Fruit fly (Drosophila melanogaster): Measurements from ENCODE around the gene Der-1.

Der-1 gene

dm6 chr2L:1986343-1987280 lies 12.9 kb downstream of the Der-1 start (continued):
- TF ChIP-seq CG31224 (GFP tag; IDR thresholded peaks at IDR 0.05) (no peak), CoRest (tag; optimal IDR thresholded peaks at IDR 0.05) (peak; percentile 62), CG31441 (GFP tag; IDR thresholded peaks at IDR 0.05) (0 out of 2 replicates have a peak, but pooled peaks have one; percentile 44), HmgZ (tag; optimal IDR thresholded peaks at IDR 0.05) (peak; percentile 37), CG4707 (GFP tag; optimal IDR thresholded peaks at IDR 0.05) (no peak), Dfd (GFP tag; optimal IDR thresholded peaks at IDR 0.05) (no peak), schlank (tag; optimal IDR thresholded peaks at IDR 0.05) (no peak), knrl (GFP tag; IDR thresholded peaks at IDR 0.05; ENCODE audit: partially characterized antibody) (no peak), eyg (GFP tag; optimal IDR thresholded peaks at IDR 0.05) (no peak), twi (tag; optimal IDR thresholded peaks at IDR 0.05) (no peak), Stat92E (GFP tag; optimal IDR thresholded peaks at IDR 0.05) (no peak), ems (GFP tag; optimal IDR thresholded peaks at IDR 0.05) (peak; percentile 41), gem (tag; optimal IDR thresholded peaks at IDR 0.05) (peak; percentile 59), CG13123 (GFP tag; optimal IDR thresholded peaks at IDR 0.05) (peak; percentile 2), CG17361 (GFP tag; IDR thresholded peaks at IDR 0.05) (peak; percentile 41; the same call in 1 of the 3 replicates), h (optimal IDR thresholded peaks at IDR 0.05) (no peak), CG5245 (GFP tag; optimal IDR thresholded peaks at IDR 0.05) (peak; percentile 36), Six4 (GFP tag; optimal IDR thresholded peaks at IDR 0.05) (no peak), klu (GFP tag; IDR thresholded peaks at IDR 0.05) (no peak), cg (GFP tag; optimal IDR thresholded peaks at IDR 0.05) (no peak), br (optimal IDR thresholded peaks at IDR 0.05) (no peak), row (GFP tag; IDR thresholded peaks at IDR 0.05) (peak; percentile 73), ap (GFP tag; IDR thresholded peaks at IDR 0.05) (no peak), abd-A (tag; optimal IDR thresholded peaks at IDR 0.05) (no peak), gce (GFP tag; IDR thresholded peaks at IDR 0.05) (no peak; the same call in 2 of the 3 replicates), CG4282 (GFP tag; optimal IDR thresholded peaks at IDR 0.05) (no peak), CG7963 (GFP tag; IDR thresholded peaks at IDR 0.05; ENCODE audit: partially characterized antibody) (no peak), MTF-1 (GFP tag; optimal IDR thresholded peaks at IDR 0.05; ENCODE audit: borderline replicate concordance) (no peak), CG14014 (GFP tag; IDR thresholded peaks at IDR 0.05) (peak; percentile 61), CG15514 (GFP tag; optimal IDR thresholded peaks at IDR 0.05) (peak; percentile 10), CG34376 (GFP tag; optimal IDR thresholded peaks at IDR 0.05) (peak; percentile 99), CG12299 (tag; optimal IDR thresholded peaks at IDR 0.05) (no peak), pnt (GFP tag; optimal IDR thresholded peaks at IDR 0.05) (no peak), vvl (GFP tag; IDR thresholded peaks at IDR 0.05) (no peak; the same call in 1 of the 2 replicates), CG17802 (tag; optimal IDR thresholded peaks at IDR 0.05) (no peak), Hr39 (optimal IDR thresholded peaks at IDR 0.05) (no peak), CG11723 (GFP tag; optimal IDR thresholded peaks at IDR 0.05) (no peak), CG10209 (GFP tag; optimal IDR thresholded peaks at IDR 0.05) (peak; percentile 38), ac (GFP tag; optimal IDR thresholded peaks at IDR 0.05) (no peak), Max (GFP tag; optimal IDR thresholded peaks at IDR 0.05) (no peak), hth (optimal IDR thresholded peaks at IDR 0.05) (no peak), CG3847 (GFP tag; IDR thresholded peaks at IDR 0.05) (peak; percentile 64), CG8388 (GFP tag; optimal IDR thresholded peaks at IDR 0.05) (no peak), CG13424 (tag; optimal IDR thresholded peaks at IDR 0.05) (peak; percentile 55), z (GFP tag; IDR thresholded peaks at IDR 0.05) (no peak), zen (tag; optimal IDR thresholded peaks at IDR 0.05) (no peak), Doc3 (GFP tag; IDR thresholded peaks at IDR 0.05; ENCODE audit: partially characterized antibody) (no peak), ssp (GFP tag; IDR thresholded peaks at IDR 0.05) (no peak), esg (GFP tag; conservative IDR thresholded peaks at IDR 0.05) (peak; percentile 50), CrebB (tag; optimal IDR thresholded peaks at IDR 0.05) (no peak)

Measured in whole organism, embryonic.